Fruit fly (Drosophila melanogaster) whole organism, adult: ENCODE measurements around the gene CG14963.

Source experiments
- CG5204 ChIP-seq: fragments of 200-800 bp; sonication (Bioruptor generic); optimal IDR thresholded peaks from 2 replicates; lab custom pipeline; 2016; ENCODE audit warnings: missing biosample characterization, missing genetic modification characterization
- Crg-1 ChIP-seq: fragments of 200-800 bp; sonication (Bioruptor generic); optimal IDR thresholded peaks from 2 replicates; lab custom pipeline; 2016; ENCODE audit warnings: missing biosample characterization, missing genetic modification characterization
- Hr96 ChIP-seq: fragments of 200-800 bp; sonication (Bioruptor generic); optimal IDR thresholded peaks from 2 replicates; lab custom pipeline; 2016; ENCODE audit warnings: missing biosample characterization, missing genetic modification characterization
- Mnt ChIP-seq: fragments of 200-800 bp; sonication (Bioruptor generic); optimal IDR thresholded peaks from 2 replicates; lab custom pipeline; 2016; ENCODE audit warnings: missing biosample characterization, mild to moderate bottlenecking, missing genetic modification characterization
- bab1 ChIP-seq: fragments of 200-800 bp; sonication (Bioruptor generic); optimal IDR thresholded peaks from 3 replicates; lab custom pipeline; 2019; ENCODE audit warnings: missing biosample characterization, mild to moderate bottlenecking, missing genetic modification characterization, moderate library complexity
- ovo ChIP-seq: fragments of 200-800 bp; sonication (Bioruptor generic); optimal IDR thresholded peaks from 2 replicates; lab custom pipeline; 2016; ENCODE audit warnings: missing biosample characterization, missing genetic modification characterization
- pad ChIP-seq: fragments of 200-800 bp; sonication (Bioruptor generic); optimal IDR thresholded peaks from 3 replicates; lab custom pipeline; 2017; ENCODE audit warnings: missing biosample characterization, missing genetic modification characterization, mild to moderate bottlenecking, moderate library complexity, missing genetic modification reagents

dm6 chr3L:3126478-3126877 lies 45.9 kb downstream of the CG14963 start:
- no peak for TF ChIP-seq CG5204 (GFP tag; lab: Kevin White, UChicago)
- no peak for TF ChIP-seq Crg-1 (GFP tag; lab: Kevin White, UChicago)
- TF ChIP-seq Hr96 (GFP tag; lab: Kevin White, UChicago) = no peak
- no peak for TF ChIP-seq pad (GFP tag; lab: Kevin White, UChicago)
- no peak for TF ChIP-seq bab1 (GFP tag; lab: Kevin White, UChicago)
- TF ChIP-seq Mnt (GFP tag; lab: Kevin White, UChicago) = no peak
- TF ChIP-seq ovo (GFP tag; lab: Kevin White, UChicago) = no peak
